Fruit fly (Drosophila melanogaster) whole organism, embryonic: ENCODE data around the gene Mrm2.

Source experiments
- Asciz ChIP-seq: fragments of 200-800 bp; sonication (Bioruptor generic); optimal IDR thresholded peaks from 2 replicates; lab custom pipeline; 2017; ENCODE audit warnings: missing biosample characterization, mild to moderate bottlenecking, missing genetic modification characterization, missing genetic modification reagents
- B-H2 ChIP-seq: fragments of 200-800 bp; sonication (Bioruptor generic); optimal IDR thresholded peaks from 2 replicates; lab custom pipeline; 2018; ENCODE audit warnings: missing biosample characterization, mild to moderate bottlenecking, missing genetic modification characterization
- BEAF-32 ChIP-seq: fragments of 200-800 bp; sonication (Bioruptor generic); optimal IDR thresholded peaks from 3 replicates; lab custom pipeline; 2017; ENCODE audit warnings: missing biosample characterization, missing genetic modification characterization, mild to moderate bottlenecking, moderate library complexity, missing genetic modification reagents
- CG10267 ChIP-seq: fragments of 200-800 bp; sonication (Bioruptor generic); optimal IDR thresholded peaks from 2 replicates; lab custom pipeline; 2018; ENCODE audit warnings: missing biosample characterization, mild to moderate bottlenecking, missing genetic modification characterization, moderate library complexity
- CG10462 ChIP-seq: fragments of 200-800 bp; sonication (Bioruptor generic); optimal IDR thresholded peaks from 2 replicates; lab custom pipeline; 2016; ENCODE audit warnings: missing biosample characterization, missing genetic modification characterization
- CG11456 ChIP-seq: fragments of 200-800 bp; sonication (Bioruptor generic); IDR thresholded peaks from 3 replicates; pipeline ENCODE4 v1.3.6; 2022; ENCODE audit warnings: missing biosample characterization, missing genetic modification characterization
- CG14710 ChIP-seq: fragments of 200-800 bp; sonication (Bioruptor generic); optimal IDR thresholded peaks from 3 replicates; lab custom pipeline; 2019; ENCODE audit warnings: missing biosample characterization, mild to moderate bottlenecking, missing genetic modification characterization, moderate library complexity
- CG14965 ChIP-seq: fragments of 200-800 bp; sonication (Bioruptor generic); optimal IDR thresholded peaks from 2 replicates; lab custom pipeline; 2016; ENCODE audit warnings: missing biosample characterization, missing genetic modification characterization, borderline replicate concordance
- CG17361 ChIP-seq: fragments of 200-800 bp; sonication (Bioruptor generic); IDR thresholded peaks from 3 replicates; pipeline ENCODE4 v1.3.6; 2022; ENCODE audit warnings: missing biosample characterization, missing genetic modification characterization
- CG17829 ChIP-seq: fragments of 200-800 bp; optimal IDR thresholded peaks from 2 replicates; lab custom pipeline; 2019; ENCODE audit warnings: missing biosample characterization, mild to moderate bottlenecking, missing genetic modification characterization, moderate library complexity
- CG18619 ChIP-seq: fragments of 200-800 bp; sonication (Bioruptor generic); optimal IDR thresholded peaks from 3 replicates; lab custom pipeline; 2017; ENCODE audit warnings: missing biosample characterization, mild to moderate bottlenecking, missing genetic modification characterization
- CG2116 ChIP-seq: fragments of 200-800 bp; sonication (Bioruptor generic); optimal IDR thresholded peaks from 3 replicates; lab custom pipeline; 2018; ENCODE audit warnings: missing biosample characterization, mild to moderate bottlenecking, missing genetic modification characterization
- CG2199 ChIP-seq: fragments of 200-800 bp; sonication (Bioruptor generic); IDR thresholded peaks from 3 replicates; pipeline ENCODE4 v1.3.6; 2022; ENCODE audit warnings: missing biosample characterization, missing genetic modification characterization
- CG32532 ChIP-seq: fragments of 200-800 bp; sonication (Bioruptor generic); IDR thresholded peaks from 2 replicates; pipeline ENCODE4 v1.3.6; 2022; ENCODE audit warnings: missing biosample characterization, missing genetic modification characterization
- CG8388 ChIP-seq: fragments of 200-800 bp; sonication (Bioruptor generic); optimal IDR thresholded peaks from 2 replicates; lab custom pipeline; 2019; ENCODE audit warnings: missing biosample characterization, mild to moderate bottlenecking, missing genetic modification characterization, moderate library complexity
- CG8944 ChIP-seq: fragments of 200-800 bp; sonication (Bioruptor generic); optimal IDR thresholded peaks from 3 replicates; lab custom pipeline; 2016; ENCODE audit warnings: missing biosample characterization, missing genetic modification characterization
- CG9437 ChIP-seq: fragments of 200-800 bp; sonication (Bioruptor generic); optimal IDR thresholded peaks from 2 replicates; lab custom pipeline; 2018; ENCODE audit warnings: missing biosample characterization, mild to moderate bottlenecking, missing genetic modification characterization
- CG9797 ChIP-seq: fragments of 200-800 bp; sonication (Bioruptor generic); optimal IDR thresholded peaks from 3 replicates; lab custom pipeline; 2018; ENCODE audit warnings: missing biosample characterization, mild to moderate bottlenecking, missing genetic modification characterization
- Camta ChIP-seq: fragments of 200-800 bp; sonication (Bioruptor generic); optimal IDR thresholded peaks from 2 replicates; lab custom pipeline; 2016; ENCODE audit warnings: missing biosample characterization, missing genetic modification characterization
- Dek ChIP-seq: fragments of 200-800 bp; sonication (Bioruptor generic); optimal IDR thresholded peaks from 3 replicates; lab custom pipeline; 2019; ENCODE audit warnings: missing biosample characterization, mild to moderate bottlenecking, missing genetic modification characterization, moderate library complexity
- Dip2 ChIP-seq: fragments of 200-800 bp; sonication (Bioruptor generic); IDR thresholded peaks from 2 replicates; pipeline ENCODE4 v1.3.6; 2022; ENCODE audit warnings: missing biosample characterization, missing genetic modification characterization
- HmgZ ChIP-seq: fragments of 200-800 bp; sonication (Bioruptor generic); optimal IDR thresholded peaks from 2 replicates; lab custom pipeline; 2018; ENCODE audit warnings: missing biosample characterization, mild to moderate bottlenecking, missing genetic modification characterization
- Hr3 ChIP-seq: fragments of 200-800 bp; sonication (Bioruptor generic); optimal IDR thresholded peaks from 3 replicates; lab custom pipeline; 2016; ENCODE audit warnings: missing biosample characterization, missing genetic modification characterization
- Sin3A ChIP-seq: fragments of >200 bp; optimal IDR thresholded peaks from 2 replicates; lab custom pipeline; 2018
- abd-A ChIP-seq: fragments of 200-800 bp; sonication (Bioruptor generic); optimal IDR thresholded peaks from 3 replicates; lab custom pipeline; 2019; ENCODE audit warnings: missing biosample characterization, mild to moderate bottlenecking, missing genetic modification characterization, moderate library complexity
- ato ChIP-seq: fragments of 200-800 bp; sonication (Bioruptor generic); IDR thresholded peaks from 2 replicates; pipeline ENCODE4 v1.3.6; 2022; ENCODE audit warnings: missing biosample characterization, missing genetic modification characterization; ENCODE audit not compliant: partially characterized antibody
- btn ChIP-seq: fragments of 200-800 bp; sonication (Bioruptor generic); optimal IDR thresholded peaks from 2 replicates; lab custom pipeline; 2016; ENCODE audit warnings: missing biosample characterization, missing genetic modification characterization
- cad ChIP-seq: fragments of >200 bp; optimal IDR thresholded peaks from 2 replicates; lab custom pipeline; 2017; ENCODE audit warnings: missing biosample characterization, missing genetic modification characterization
- cas ChIP-seq: fragments of 200-800 bp; sonication (Bioruptor generic); IDR thresholded peaks from 2 replicates; pipeline ENCODE4 v1.3.6; 2022; ENCODE audit warnings: missing biosample characterization, missing genetic modification characterization
- dysf ChIP-seq: fragments of 200-800 bp; sonication (Bioruptor generic); IDR thresholded peaks from 3 replicates; pipeline ENCODE4 v1.3.6; 2022; ENCODE audit warnings: missing biosample characterization, missing genetic modification characterization
- fru ChIP-seq: fragments of >200 bp; optimal IDR thresholded peaks from 2 replicates; lab custom pipeline; 2017
- gsb-n ChIP-seq: fragments of 200-800 bp; sonication (Bioruptor generic); optimal IDR thresholded peaks from 3 replicates; lab custom pipeline; 2018; ENCODE audit warnings: missing biosample characterization, mild to moderate bottlenecking, missing genetic modification characterization
- gt ChIP-seq: fragments of 200-800 bp; sonication (Bioruptor generic); IDR thresholded peaks from 2 replicates; pipeline ENCODE4 v1.3.6; 2022; ENCODE audit warnings: missing biosample characterization, missing genetic modification characterization
- jing ChIP-seq: fragments of 200-800 bp; sonication (Bioruptor generic); optimal IDR thresholded peaks from 2 replicates; lab custom pipeline; 2018; ENCODE audit warnings: missing biosample characterization, mild to moderate bottlenecking, missing genetic modification characterization
- kah ChIP-seq: fragments of 200-800 bp; sonication (Bioruptor generic); optimal IDR thresholded peaks from 2 replicates; lab custom pipeline; 2018; ENCODE audit warnings: missing biosample characterization, mild to moderate bottlenecking, missing genetic modification characterization
- klu ChIP-seq: fragments of 200-800 bp; sonication (Bioruptor generic); IDR thresholded peaks from 2 replicates; pipeline ENCODE4 v1.3.6; 2022; ENCODE audit warnings: missing biosample characterization, missing genetic modification characterization
- lola ChIP-seq, 3 experiments: fragments of >200 bp in 2 of 3; fragments of 200-800 bp in 1 of 3; sonication (Bioruptor generic) in 1 of 3; optimal IDR thresholded peaks; 2 replicates each; lab custom pipeline; 2017 to 2019; ENCODE audit warnings: missing biosample characterization in 3 of 3, missing genetic modification characterization in 3 of 3, mild to moderate bottlenecking in 1 of 3, moderate library complexity in 1 of 3
- maf-S ChIP-seq: fragments of 200-800 bp; sonication (Bioruptor generic); optimal IDR thresholded peaks from 2 replicates; lab custom pipeline; 2016; ENCODE audit warnings: missing biosample characterization, missing genetic modification characterization
- pan ChIP-seq, 4 experiments: fragments of >200 bp in 3 of 4; fragments of 200-800 bp in 1 of 4; sonication (Bioruptor generic) in 1 of 4; optimal IDR thresholded peaks in 3 of 4; IDR thresholded peaks in 1 of 4; 2 replicates each; pipeline versions ENCODE4 v1.3.6 to Lab custom; 2017 to 2022; ENCODE audit warnings: missing biosample characterization in 2 of 4, missing genetic modification characterization in 2 of 4, mixed read lengths in 1 of 4
- peb ChIP-seq: fragments of 200-800 bp; sonication (Bioruptor generic); IDR thresholded peaks from 2 replicates; pipeline ENCODE4 v1.3.6; 2022; ENCODE audit warnings: missing biosample characterization, missing genetic modification characterization
- pzg ChIP-seq: fragments of 200-800 bp; sonication (Bioruptor generic); optimal IDR thresholded peaks from 3 replicates; lab custom pipeline; 2018; ENCODE audit warnings: missing biosample characterization, mild to moderate bottlenecking, missing genetic modification characterization, moderate library complexity
- sim ChIP-seq: fragments of 200-800 bp; sonication (Bioruptor generic); IDR thresholded peaks from 2 replicates; pipeline ENCODE4 v1.3.6; 2022; ENCODE audit warnings: missing biosample characterization, missing genetic modification characterization
- sisA ChIP-seq: fragments of 200-800 bp; sonication (Bioruptor generic); IDR thresholded peaks from 2 replicates; pipeline ENCODE4 v1.3.6; 2022; ENCODE audit warnings: missing biosample characterization, missing genetic modification characterization
- ssp ChIP-seq: fragments of 200-800 bp; sonication (Bioruptor generic); IDR thresholded peaks from 2 replicates; pipeline ENCODE4 v1.3.6; 2022; ENCODE audit warnings: missing biosample characterization, missing genetic modification characterization
- sug ChIP-seq: fragments of 200-800 bp; optimal IDR thresholded peaks from 2 replicates; lab custom pipeline; 2019; ENCODE audit warnings: missing biosample characterization, mild to moderate bottlenecking, missing genetic modification characterization, moderate library complexity
- tap ChIP-seq: fragments of 200-800 bp; optimal IDR thresholded peaks from 3 replicates; lab custom pipeline; 2019; ENCODE audit warnings: missing biosample characterization, mild to moderate bottlenecking, missing genetic modification characterization, moderate library complexity
- trh ChIP-seq: fragments of 200-800 bp; sonication (Bioruptor generic); optimal IDR thresholded peaks from 2 replicates; lab custom pipeline; 2016; ENCODE audit warnings: missing biosample characterization, missing genetic modification characterization
- tup ChIP-seq: fragments of 200-800 bp; sonication (Bioruptor generic); optimal IDR thresholded peaks from 2 replicates; lab custom pipeline; 2016; ENCODE audit warnings: missing biosample characterization, mild to moderate bottlenecking, missing genetic modification characterization, moderate library complexity
- zfh1 ChIP-seq: fragments of 200-800 bp; sonication (Bioruptor generic); IDR thresholded peaks from 3 replicates; pipeline ENCODE4 v1.3.6; 2022; ENCODE audit warnings: missing biosample characterization, missing genetic modification characterization

Mrm2 gene

dm6 chr3R:19863979-19864775 lies 2.8 kb downstream of the Mrm2 start, which contains the start of the genes CG4572 and CG4686 (continued):
- TF ChIP-seq klu (GFP tag; lab: Robert Waterston, UW) (peak; percentile 75; the same call in 1 of the 2 replicates), pan (optimal IDR thresholded peaks at IDR 0.05; lab: Kevin White, UChicago) (no peak), pan (GFP tag; optimal IDR thresholded peaks at IDR 0.05 in 1 of 2, IDR thresholded peaks at IDR 0.05 in 1 of 2) (peak in 1 of 2 experiments; percentile 74), zfh1 (GFP tag; lab: Robert Waterston, UW) (no peak; the same call in 1 of the 3 replicates), CG2116 (GFP tag; lab: Kevin White, UChicago) (peak; percentile 68), pzg (GFP tag; lab: Kevin White, UChicago) (peak; percentile 46), btn (GFP tag; lab: Kevin White, UChicago) (peak; percentile 19), CG10462 (GFP tag; lab: Kevin White, UChicago) (peak; percentile 47), ssp (GFP tag; lab: Robert Waterston, UW) (peak; percentile 78), CG8944 (GFP tag; lab: Kevin White, UChicago) (peak; percentile 76), maf-S (GFP tag; lab: Kevin White, UChicago) (peak; percentile 81), Asciz (GFP tag; lab: Kevin White, UChicago) (peak; percentile 56), Dip2 (GFP tag; lab: Robert Waterston, UW) (no peak), CG14965 (GFP tag; lab: Kevin White, UChicago) (no peak), lola (GFP tag; optimal IDR thresholded peaks at IDR 0.05; lab: Kevin White, UChicago) (peak in 1 of 3 experiments; percentile 62), sisA (GFP tag; lab: Robert Waterston, UW) (peak; percentile 61), tap (tag; lab: Kevin White, UChicago) (no peak), CG14710 (peak; percentile 99), CG2199 (GFP tag; lab: Robert Waterston, UW) (no peak), jing (GFP tag; lab: Kevin White, UChicago) (peak; percentile 23), gsb-n (tag; lab: Kevin White, UChicago) (peak; percentile 32), CG9797 (GFP tag; lab: Kevin White, UChicago) (peak; percentile 22), trh (GFP tag; lab: Kevin White, UChicago) (peak; percentile 34), tup (GFP tag; lab: Kevin White, UChicago) (peak; percentile 36), dysf (GFP tag; lab: Robert Waterston, UW) (peak; percentile 92), BEAF-32 (peak; percentile 45), Camta (peak; percentile 38), B-H2 (GFP tag; lab: Kevin White, UChicago) (peak; percentile 78), ato (GFP tag; lab: Robert Waterston, UW) (0 out of 2 replicates have a peak, but pooled peaks have one; percentile 23), CG9437 (peak; percentile 74), CG18619 (peak; percentile 68), fru (no peak), abd-A (tag; lab: Kevin White, UChicago) (no peak), CG32532 (GFP tag; lab: Robert Waterston, UW) (peak; percentile 86), CG17829 (tag; lab: Kevin White, UChicago) (peak; percentile 92), sug (tag; lab: Kevin White, UChicago) (peak; percentile 78), Dek (peak; percentile 72), sim (GFP tag; lab: Robert Waterston, UW) (peak; percentile 17; the same call in 1 of the 2 replicates), gt (GFP tag; lab: Robert Waterston, UW) (peak; percentile 22; the same call in 1 of the 2 replicates), Hr3 (peak; percentile 72), CG17361 (GFP tag; lab: Robert Waterston, UW) (peak; percentile 96), HmgZ (tag; lab: Kevin White, UChicago) (peak; percentile 66), peb (GFP tag; lab: Robert Waterston, UW) (0 out of 2 replicates have a peak, but pooled peaks have one; percentile 35), Sin3A (lab: Kevin White, UChicago) (peak; percentile 68), CG11456 (GFP tag; lab: Robert Waterston, UW) (peak; percentile 84), cad (GFP tag; lab: Kevin White, UChicago) (no peak), CG8388 (GFP tag; lab: Kevin White, UChicago) (peak; percentile 62), kah (GFP tag; lab: Kevin White, UChicago) (peak; percentile 48), CG10267 (tag; lab: Kevin White, UChicago) (peak; percentile 67), cas (peak; percentile 58; the same call in 1 of the 2 replicates)
